Worm (Caenorhabditis elegans) whole organism, L1 larva: Measurements from ENCODE around the gene ethe-1.

Experiments used
- C04F5.9 ChIP-seq: sonication (generic microtip); optimal IDR thresholded peaks from 2 replicates; lab custom pipeline; 2016; ENCODE audit warnings: missing genetic modification characterization, missing compliant biosample characterization
- C16A3.4 ChIP-seq: fragments of 150-350 bp; optimal IDR thresholded peaks from 2 replicates; lab custom pipeline; 2014; ENCODE audit warnings: missing biosample characterization, missing genetic modification characterization
- Y116A8C.19 ChIP-seq: sonication (generic microtip); optimal IDR thresholded peaks from 2 replicates; lab custom pipeline; 2016; ENCODE audit warnings: missing compliant biosample characterization, missing genetic modification characterization, borderline replicate concordance
- alr-1 ChIP-seq: fragments of 200-800 bp; sonication (Bioruptor generic); optimal IDR thresholded peaks from 2 replicates; lab custom pipeline; 2018; ENCODE audit warnings: borderline replicate concordance, mild to moderate bottlenecking, missing genetic modification characterization, missing compliant biosample characterization
- ama-1 ChIP-seq: fragments of 150-350 bp; optimal IDR thresholded peaks from 2 replicates; lab custom pipeline; 2014
- blmp-1 ChIP-seq: fragments of 150-350 bp; optimal IDR thresholded peaks from 2 replicates; lab custom pipeline; 2014; ENCODE audit warnings: missing biosample characterization, missing genetic modification characterization
- ceh-82 ChIP-seq, 3 experiments: fragments of 150-350 bp in 1 of 3; sonication (generic microtip) in 2 of 3; optimal IDR thresholded peaks; 2 replicates each; lab custom pipeline; 2014 to 2017; ENCODE audit warnings: missing biosample characterization in 3 of 3, missing genetic modification characterization in 3 of 3
- ceh-88 ChIP-seq: fragments of 200-800 bp; sonication (Bioruptor generic); IDR thresholded peaks from 2 replicates; pipeline ENCODE4 v1.3.6; 2022; ENCODE audit warnings: missing genetic modification characterization, missing compliant biosample characterization
- ceh-90 ChIP-seq: sonication (generic microtip); optimal IDR thresholded peaks from 2 replicates; lab custom pipeline; 2016; ENCODE audit warnings: missing genetic modification characterization, missing compliant biosample characterization
- ces-1 ChIP-seq: fragments of 150-350 bp; optimal IDR thresholded peaks from 2 replicates; lab custom pipeline; 2014; ENCODE audit warnings: missing biosample characterization, missing genetic modification reagents, missing genetic modification characterization
- dpl-1 ChIP-seq, 3 experiments: fragments of 150-350 bp in 2 of 3; sonication (generic microtip) in 1 of 3; optimal IDR thresholded peaks; 2 replicates each; lab custom pipeline; 2014 to 2017; ENCODE audit warnings: missing biosample characterization in 3 of 3, missing genetic modification characterization in 3 of 3, missing genetic modification reagents in 3 of 3
- egl-27 ChIP-seq, 2 experiments: fragments of 150-350 bp in 1 of 2; sonication (generic microtip); optimal IDR thresholded peaks; 3 replicates each; lab custom pipeline; 2017 to 2018; ENCODE audit warnings: missing biosample characterization in 2 of 2, missing genetic modification characterization in 2 of 2, missing genetic modification reagents in 2 of 2
- elt-2 ChIP-seq: sonication (generic microtip); optimal IDR thresholded peaks from 2 replicates; lab custom pipeline; 2016; ENCODE audit warnings: missing genetic modification characterization, mild to moderate bottlenecking, inconsistent platforms, missing compliant biosample characterization, missing genetic modification reagents
- ets-5 ChIP-seq: fragments of 200-800 bp; sonication (Bioruptor generic); IDR thresholded peaks from 2 replicates; pipeline ENCODE4 v1.3.6; 2022; ENCODE audit warnings: missing genetic modification characterization, missing compliant biosample characterization
- fkh-10 ChIP-seq: sonication (generic microtip); optimal IDR thresholded peaks from 2 replicates; lab custom pipeline; 2017; ENCODE audit warnings: missing biosample characterization, missing genetic modification reagents, missing genetic modification characterization
- fkh-4 ChIP-seq: sonication (generic microtip); optimal IDR thresholded peaks from 2 replicates; lab custom pipeline; 2016; ENCODE audit warnings: missing compliant biosample characterization, missing genetic modification characterization, borderline replicate concordance
- fkh-8 ChIP-seq: sonication (generic microtip); optimal IDR thresholded peaks from 2 replicates; lab custom pipeline; 2016; ENCODE audit warnings: mild to moderate bottlenecking, missing genetic modification characterization, missing compliant biosample characterization
- fos-1 ChIP-seq: fragments of 150-350 bp; optimal IDR thresholded peaks from 2 replicates; lab custom pipeline; 2014; ENCODE audit warnings: missing biosample characterization, missing genetic modification characterization
- hlh-17 ChIP-seq: fragments of 200-800 bp; sonication (Bioruptor generic); optimal IDR thresholded peaks from 2 replicates; lab custom pipeline; 2018; ENCODE audit warnings: missing genetic modification characterization, mild to moderate bottlenecking, missing compliant biosample characterization, moderate library complexity, borderline replicate concordance
- hlh-4 ChIP-seq: sonication (generic microtip); optimal IDR thresholded peaks from 2 replicates; lab custom pipeline; 2016; ENCODE audit warnings: mild to moderate bottlenecking, missing genetic modification characterization, missing compliant biosample characterization
- hpl-2 ChIP-seq: fragments of 150-350 bp; optimal IDR thresholded peaks from 2 replicates; lab custom pipeline; 2014; ENCODE audit warnings: missing biosample characterization, missing genetic modification reagents, missing genetic modification characterization
- irx-1 ChIP-seq: sonication (generic microtip); optimal IDR thresholded peaks from 2 replicates; lab custom pipeline; 2016; ENCODE audit warnings: missing genetic modification characterization, missing compliant biosample characterization
- jun-1 ChIP-seq: fragments of 150-350 bp; optimal IDR thresholded peaks from 2 replicates; lab custom pipeline; 2014; ENCODE audit warnings: missing biosample characterization, missing genetic modification reagents, missing genetic modification characterization
- lin-13 ChIP-seq: fragments of 150-350 bp; optimal IDR thresholded peaks from 2 replicates; lab custom pipeline; 2014; ENCODE audit warnings: missing biosample characterization, missing genetic modification reagents, missing genetic modification characterization
- lin-35 ChIP-seq, 2 experiments: fragments of 150-350 bp; optimal IDR thresholded peaks; 2 replicates each; lab custom pipeline; 2014; ENCODE audit warnings: missing biosample characterization in 2 of 2, missing genetic modification characterization in 2 of 2, missing genetic modification reagents in 2 of 2
- lin-39 ChIP-seq: fragments of 150-350 bp; optimal IDR thresholded peaks from 2 replicates; lab custom pipeline; 2014; ENCODE audit warnings: missing biosample characterization, missing genetic modification reagents, missing genetic modification characterization
- lir-3 ChIP-seq: sonication (generic microtip); optimal IDR thresholded peaks from 2 replicates; lab custom pipeline; 2016; ENCODE audit warnings: mild to moderate bottlenecking, missing genetic modification characterization, moderate library complexity, missing compliant biosample characterization; ENCODE audit not compliant: poor library complexity
- lsy-2 ChIP-seq, 2 experiments: fragments of 150-350 bp; optimal IDR thresholded peaks; 2 replicates each; lab custom pipeline; 2014; ENCODE audit warnings: missing biosample characterization in 2 of 2, missing genetic modification characterization in 2 of 2
- mdl-1 ChIP-seq, 2 experiments: fragments of 150-350 bp; optimal IDR thresholded peaks; 2 replicates each; lab custom pipeline; 2014 to 2017; ENCODE audit warnings: missing biosample characterization in 2 of 2, missing genetic modification characterization in 2 of 2, inconsistent platforms in 1 of 2
- mef-2 ChIP-seq: fragments of 150-350 bp; optimal IDR thresholded peaks from 2 replicates; lab custom pipeline; 2014; ENCODE audit warnings: missing biosample characterization, missing genetic modification characterization
- mep-1 ChIP-seq: fragments of 150-350 bp; optimal IDR thresholded peaks from 2 replicates; lab custom pipeline; 2014; ENCODE audit warnings: missing biosample characterization, missing genetic modification characterization
- nhr-19 ChIP-seq: fragments of 200-800 bp; sonication (Bioruptor generic); conservative IDR thresholded peaks from 2 replicates; pipeline ENCODE4 v1.3.6; 2022; ENCODE audit warnings: missing genetic modification characterization, missing compliant biosample characterization
- nhr-20 ChIP-seq: sonication (generic microtip); optimal IDR thresholded peaks from 2 replicates; lab custom pipeline; 2016; ENCODE audit warnings: mild to moderate bottlenecking, missing genetic modification characterization, missing compliant biosample characterization
- nhr-237 ChIP-seq: fragments of 150-350 bp; optimal IDR thresholded peaks from 2 replicates; lab custom pipeline; 2014; ENCODE audit warnings: missing biosample characterization, missing genetic modification characterization
- nhr-47 ChIP-seq: sonication (generic microtip); optimal IDR thresholded peaks from 2 replicates; lab custom pipeline; 2016; ENCODE audit warnings: mild to moderate bottlenecking, missing genetic modification characterization, moderate library complexity, missing compliant biosample characterization
- nhr-77 ChIP-seq: fragments of 150-350 bp; optimal IDR thresholded peaks from 2 replicates; lab custom pipeline; 2014; ENCODE audit warnings: missing biosample characterization, missing genetic modification characterization
- nhr-84 ChIP-seq: sonication (generic microtip); optimal IDR thresholded peaks from 2 replicates; lab custom pipeline; 2017; ENCODE audit warnings: missing biosample characterization, missing genetic modification characterization
- nhr-85 ChIP-seq: sonication (generic microtip); peaks from one replicate; lab custom pipeline; 2016; ENCODE audit warnings: missing genetic modification characterization, inconsistent platforms, missing compliant biosample characterization
- pax-3 ChIP-seq: fragments of 200-800 bp; sonication (Bioruptor generic); optimal IDR thresholded peaks from 2 replicates; lab custom pipeline; 2018; ENCODE audit warnings: mild to moderate bottlenecking, missing genetic modification characterization, moderate library complexity, missing compliant biosample characterization
- rnt-1 ChIP-seq: sonication (generic microtip); optimal IDR thresholded peaks from 2 replicates; lab custom pipeline; 2016; ENCODE audit warnings: mild to moderate bottlenecking, missing genetic modification characterization, moderate library complexity, missing compliant biosample characterization
- skn-1 ChIP-seq: fragments of 150-350 bp; optimal IDR thresholded peaks from 2 replicates; lab custom pipeline; 2014; ENCODE audit warnings: missing biosample characterization, missing genetic modification characterization
- snu-23 ChIP-seq: sonication (generic microtip); optimal IDR thresholded peaks from 2 replicates; lab custom pipeline; 2016; ENCODE audit warnings: missing genetic modification characterization, missing compliant biosample characterization
- sox-4 ChIP-seq: sonication (generic microtip); optimal IDR thresholded peaks from 2 replicates; lab custom pipeline; 2016; ENCODE audit warnings: missing genetic modification characterization, missing compliant biosample characterization
- sup-37 ChIP-seq: fragments of 200-800 bp; sonication (Bioruptor generic); optimal IDR thresholded peaks from 2 replicates; lab custom pipeline; 2018; ENCODE audit warnings: mild to moderate bottlenecking, missing genetic modification characterization, missing compliant biosample characterization
- swsn-7 ChIP-seq: sonication (generic microtip); optimal IDR thresholded peaks from 2 replicates; lab custom pipeline; 2016; ENCODE audit warnings: missing genetic modification characterization, missing compliant biosample characterization
- tbx-2 ChIP-seq: sonication (generic microtip); optimal IDR thresholded peaks from 2 replicates; lab custom pipeline; 2016; ENCODE audit warnings: missing genetic modification characterization, missing compliant biosample characterization
- tlp-1 ChIP-seq: fragments of 150-350 bp; optimal IDR thresholded peaks from 2 replicates; lab custom pipeline; 2014; ENCODE audit warnings: missing biosample characterization, missing genetic modification characterization
- unc-130 ChIP-seq: fragments of 150-350 bp; optimal IDR thresholded peaks from 2 replicates; lab custom pipeline; 2017; ENCODE audit warnings: missing biosample characterization, missing genetic modification characterization, inconsistent platforms
- unc-62 ChIP-seq: fragments of 150-350 bp; optimal IDR thresholded peaks from 2 replicates; lab custom pipeline; 2014; ENCODE audit warnings: missing biosample characterization, missing genetic modification reagents, missing genetic modification characterization
- unc-86 ChIP-seq: sonication (generic microtip); optimal IDR thresholded peaks from 2 replicates; lab custom pipeline; 2016; ENCODE audit warnings: missing genetic modification characterization, missing compliant biosample characterization
- unc-98 ChIP-seq: fragments of 200-800 bp; sonication (Bioruptor generic); IDR thresholded peaks from 2 replicates; pipeline ENCODE4 v1.3.6; 2022; ENCODE audit warnings: missing genetic modification characterization, missing compliant biosample characterization
- xbp-1 ChIP-seq: sonication (generic microtip); optimal IDR thresholded peaks from 2 replicates; lab custom pipeline; 2016; ENCODE audit warnings: missing genetic modification characterization, missing compliant biosample characterization
- ztf-11 ChIP-seq, 2 experiments: sonication (generic microtip); optimal IDR thresholded peaks; 2 replicates each; lab custom pipeline; 2016 to 2017; ENCODE audit warnings: missing genetic modification characterization in 2 of 2, missing biosample characterization in 1 of 2, missing compliant biosample characterization in 1 of 2
- ztf-4 ChIP-seq: fragments of 150-350 bp; optimal IDR thresholded peaks from 2 replicates; lab custom pipeline; 2014; ENCODE audit warnings: missing biosample characterization, missing genetic modification characterization

The ethe-1 gene

ce11 chrIV:9534342-9534741 lies 25.8 kb upstream of the ethe-1 start:
- TF ChIP-seq mdl-1 (tag; optimal IDR thresholded peaks at IDR 0.05; lab: Kevin White, UChicago) = peak in 1 of 2 experiments; percentile 71
- peak; percentile 9 to 66 for TF ChIP-seq lin-35 (GFP tag; optimal IDR thresholded peaks at IDR 0.05; lab: Kevin White, UChicago)
- no peak for TF ChIP-seq Y116A8C.19 (tag; lab: Kevin White, UChicago)
- no peak for TF ChIP-seq egl-27 (tag; optimal IDR thresholded peaks at IDR 0.05; lab: Kevin White, UChicago)
- TF ChIP-seq jun-1 (tag; lab: Kevin White, UChicago) = no peak
- no peak for TF ChIP-seq ztf-4
- TF ChIP-seq unc-98 (GFP tag; lab: Robert Waterston, UW) = no peak
- peak; percentile 23 for TF ChIP-seq fos-1 (tag; lab: Kevin White, UChicago)
- peak; percentile 53 for TF ChIP-seq nhr-237 (tag; lab: Kevin White, UChicago)
- no peak for TF ChIP-seq elt-2
- TF ChIP-seq sox-4 (tag; lab: Kevin White, UChicago) = no peak
- no peak for TF ChIP-seq hlh-17 (GFP tag; lab: Kevin White, UChicago)
- peak; percentile 59 for TF ChIP-seq xbp-1 (tag; lab: Kevin White, UChicago)
- TF ChIP-seq unc-62 (GFP tag; lab: Kevin White, UChicago) = no peak
- no peak for TF ChIP-seq fkh-10 (GFP tag; lab: Kevin White, UChicago)
- peak; percentile 55 for TF ChIP-seq swsn-7 (tag; lab: Kevin White, UChicago)
- TF ChIP-seq pax-3 (tag; lab: Kevin White, UChicago) = no peak
- TF ChIP-seq ceh-82 (tag; optimal IDR thresholded peaks at IDR 0.05; lab: Kevin White, UChicago) = no peak
- TF ChIP-seq lin-39 (tag; lab: Kevin White, UChicago) = no peak
- no peak for TF ChIP-seq ces-1 (GFP tag; lab: Kevin White, UChicago)
- no peak for TF ChIP-seq ama-1 (lab: Kevin White, UChicago)
- TF ChIP-seq snu-23 (GFP tag; lab: Kevin White, UChicago) = peak; percentile 88
- TF ChIP-seq ztf-11 (tag; optimal IDR thresholded peaks at IDR 0.05; lab: Kevin White, UChicago) = no peak
- TF ChIP-seq irx-1 (tag; lab: Kevin White, UChicago) = no peak
- TF ChIP-seq blmp-1 (tag; lab: Kevin White, UChicago) = peak; percentile 94
- peak; percentile 21 for TF ChIP-seq unc-130 (tag; lab: Kevin White, UChicago)
- no peak for TF ChIP-seq C04F5.9 (tag; lab: Kevin White, UChicago)
- no peak for TF ChIP-seq tlp-1 (tag; lab: Kevin White, UChicago)
- TF ChIP-seq nhr-19 (GFP tag; lab: Robert Waterston, UW) = peak; percentile 66
- peak; percentile 15 for TF ChIP-seq lir-3 (tag; lab: Kevin White, UChicago)
- TF ChIP-seq nhr-77 = no peak
- no peak for TF ChIP-seq alr-1 (tag; lab: Kevin White, UChicago)
- peak; percentile 96 for TF ChIP-seq nhr-85 (tag; lab: Kevin White, UChicago)
- TF ChIP-seq dpl-1 (GFP tag; optimal IDR thresholded peaks at IDR 0.05; lab: Kevin White, UChicago) = peak; percentile 45 to 52 (median 49)
- TF ChIP-seq ceh-88 (GFP tag; lab: Robert Waterston, UW) = peak; percentile 36; the same call in 1 of the 2 replicates
- TF ChIP-seq nhr-47 (tag; lab: Kevin White, UChicago) = peak; percentile 62
- TF ChIP-seq skn-1 (tag; lab: Kevin White, UChicago) = peak; percentile 69
- TF ChIP-seq hpl-2 = no peak
- no peak for TF ChIP-seq nhr-84 (tag; lab: Kevin White, UChicago)
- TF ChIP-seq tbx-2 = peak; percentile 41
- TF ChIP-seq C16A3.4 = peak; percentile 50
- TF ChIP-seq fkh-8 (tag; lab: Kevin White, UChicago) = no peak
- no peak for TF ChIP-seq unc-86 (tag; lab: Kevin White, UChicago)
- TF ChIP-seq hlh-4 (tag; lab: Kevin White, UChicago) = no peak
- TF ChIP-seq ets-5 (GFP tag; lab: Robert Waterston, UW) = no peak
- peak; percentile 26 for TF ChIP-seq rnt-1
- no peak for TF ChIP-seq mef-2 (tag; lab: Kevin White, UChicago)
- TF ChIP-seq mep-1 = peak; percentile 86
- peak; percentile 90 for TF ChIP-seq nhr-20 (tag; lab: Kevin White, UChicago)
- no peak for TF ChIP-seq fkh-4
- peak; percentile 66 to 68 for TF ChIP-seq lsy-2 (tag; optimal IDR thresholded peaks at IDR 0.05; lab: Kevin White, UChicago)
- peak; percentile 63 for TF ChIP-seq lin-13 (GFP tag; lab: Kevin White, UChicago)
- no peak for TF ChIP-seq sup-37 (GFP tag; lab: Kevin White, UChicago)
- no peak for TF ChIP-seq ceh-90 (tag; lab: Kevin White, UChicago)
